Worm (Caenorhabditis elegans) whole organism, late embryonic: Measurements from ENCODE around the gene D1054.18.

ENCODE experiments used
- ama-1 ChIP-seq: fragments of 150-350 bp; optimal IDR thresholded peaks from 2 replicates; lab custom pipeline; 2014
- elt-2 ChIP-seq: sonication (generic microtip); optimal IDR thresholded peaks from 2 replicates; lab custom pipeline; 2016; ENCODE audit warnings: missing genetic modification reagents, missing genetic modification characterization, missing compliant biosample characterization
- fkh-10 ChIP-seq: fragments of 150-350 bp; optimal IDR thresholded peaks from 2 replicates; lab custom pipeline; 2014; ENCODE audit warnings: missing biosample characterization, missing genetic modification reagents, missing genetic modification characterization
- hlh-13 ChIP-seq: fragments of 200-800 bp; sonication (Bioruptor generic); optimal IDR thresholded peaks from 2 replicates; lab custom pipeline; 2018; ENCODE audit warnings: mild to moderate bottlenecking, missing genetic modification characterization, missing compliant biosample characterization
- lin-11 ChIP-seq: fragments of 200-800 bp; sonication (Bioruptor generic); optimal IDR thresholded peaks from 2 replicates; lab custom pipeline; 2018; ENCODE audit warnings: mild to moderate bottlenecking, missing genetic modification characterization, missing compliant biosample characterization
- madf-2 ChIP-seq: sonication (generic microtip); optimal IDR thresholded peaks from 2 replicates; lab custom pipeline; 2017; ENCODE audit warnings: missing genetic modification characterization, missing compliant biosample characterization
- nhr-11 ChIP-seq: fragments of 150-350 bp; optimal IDR thresholded peaks from 2 replicates; lab custom pipeline; 2014; ENCODE audit warnings: missing biosample characterization, missing genetic modification characterization
- pha-2 ChIP-seq: sonication (generic microtip); optimal IDR thresholded peaks from 2 replicates; lab custom pipeline; 2017; ENCODE audit warnings: mild to moderate bottlenecking, missing genetic modification characterization, missing compliant biosample characterization
- sox-4 ChIP-seq: sonication (generic microtip); optimal IDR thresholded peaks from 2 replicates; lab custom pipeline; 2017; ENCODE audit warnings: mild to moderate bottlenecking, missing genetic modification characterization, inconsistent platforms, missing compliant biosample characterization
- tbx-2 ChIP-seq: sonication (generic microtip); optimal IDR thresholded peaks from 2 replicates; lab custom pipeline; 2016; ENCODE audit warnings: missing genetic modification characterization, missing compliant biosample characterization
- unc-3 ChIP-seq, 2 experiments: fragments of 200-800 bp in 1 of 2; sonication (Bioruptor generic) in 1 of 2; sonication (generic microtip) in 1 of 2; conservative IDR thresholded peaks in 1 of 2; optimal IDR thresholded peaks in 1 of 2; 2 replicates each; pipeline versions ENCODE4 v1.3.6 to Lab custom; 2016 to 2022; ENCODE audit warnings: missing compliant biosample characterization in 2 of 2, missing genetic modification characterization in 2 of 2, missing genetic modification reagents in 1 of 2
- unc-86 ChIP-seq: sonication (generic microtip); optimal IDR thresholded peaks from 2 replicates; lab custom pipeline; 2016; ENCODE audit warnings: missing genetic modification characterization, missing compliant biosample characterization

DNA sequence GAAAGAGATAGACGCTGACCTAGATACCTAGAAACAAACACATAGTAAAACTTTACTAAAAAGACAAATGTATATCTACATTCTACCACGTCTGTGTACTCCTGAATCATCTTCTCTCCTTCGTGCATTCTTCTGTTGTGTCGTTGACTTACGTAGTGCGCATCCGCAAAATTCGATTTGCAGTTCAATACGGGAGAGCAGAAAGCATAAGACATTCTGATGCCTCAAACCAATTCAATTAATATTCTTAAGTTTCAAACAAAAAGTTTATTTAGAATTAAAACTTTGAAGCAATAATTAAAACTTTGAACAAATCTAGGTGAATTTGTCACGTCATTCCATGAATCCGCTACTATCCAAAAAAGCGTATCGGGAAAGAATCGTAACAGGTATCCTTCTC is 15.8 kb upstream of the D1054.18 start:
- TF ChIP-seq madf-2: no peak
- TF ChIP-seq sox-4 (tag; lab: Kevin White, UChicago): no peak
- no peak for TF ChIP-seq unc-86 (tag; lab: Kevin White, UChicago)
- no peak for TF ChIP-seq lin-11 (tag; lab: Kevin White, UChicago)
- no peak for TF ChIP-seq elt-2 (tag; lab: Kevin White, UChicago)
- TF ChIP-seq nhr-11 (tag; lab: Kevin White, UChicago): no peak
- no peak for TF ChIP-seq ama-1
- TF ChIP-seq tbx-2 (tag; lab: Kevin White, UChicago): no peak
- no peak for TF ChIP-seq fkh-10
- TF ChIP-seq hlh-13 (GFP tag; lab: Kevin White, UChicago): no peak
- no peak for TF ChIP-seq pha-2
- TF ChIP-seq unc-3 (GFP tag; conservative IDR thresholded peaks at IDR 0.05; lab: Robert Waterston, UW): no peak
- no peak for TF ChIP-seq unc-3 (tag; optimal IDR thresholded peaks at IDR 0.05; lab: Kevin White, UChicago)
